Fruit fly (Drosophila melanogaster) whole organism, pupa: ENCODE data around the gene Ten-a.

Experiments used
- CG10348 ChIP-seq: fragments of 200-800 bp; sonication (Bioruptor generic); IDR thresholded peaks from 2 replicates; pipeline ENCODE4 v1.3.6; 2022; ENCODE audit warnings: missing biosample characterization, missing genetic modification characterization
- CG13204 ChIP-seq: fragments of 200-800 bp; sonication (Bioruptor generic); optimal IDR thresholded peaks from 2 replicates; lab custom pipeline; 2018; ENCODE audit warnings: missing biosample characterization, mild to moderate bottlenecking, missing genetic modification characterization, moderate library complexity
- CG14655 ChIP-seq: fragments of 200-800 bp; sonication (Bioruptor generic); optimal IDR thresholded peaks from 3 replicates; lab custom pipeline; 2017; ENCODE audit warnings: mild to moderate bottlenecking, missing biosample characterization, missing genetic modification reagents, missing genetic modification characterization
- CG15710 ChIP-seq: fragments of 200-800 bp; sonication (Bioruptor generic); optimal IDR thresholded peaks from 2 replicates; lab custom pipeline; 2018; ENCODE audit warnings: missing biosample characterization, mild to moderate bottlenecking, missing genetic modification characterization, moderate library complexity
- CG17806 ChIP-seq: fragments of 200-800 bp; sonication (Bioruptor generic); optimal IDR thresholded peaks from 2 replicates; lab custom pipeline; 2018; ENCODE audit warnings: missing biosample characterization, mild to moderate bottlenecking, missing genetic modification characterization, moderate library complexity
- CG32121 ChIP-seq: fragments of 200-800 bp; sonication (Bioruptor generic); IDR thresholded peaks from 2 replicates; pipeline ENCODE4 v1.3.6; 2022; ENCODE audit warnings: missing biosample characterization, missing genetic modification characterization
- CG34367 ChIP-seq: fragments of 200-800 bp; sonication (Bioruptor generic); optimal IDR thresholded peaks from 2 replicates; lab custom pipeline; 2018; ENCODE audit warnings: missing biosample characterization, mild to moderate bottlenecking, missing genetic modification characterization
- CG8301 ChIP-seq: fragments of 200-800 bp; sonication (Bioruptor generic); optimal IDR thresholded peaks from 2 replicates; lab custom pipeline; 2018; ENCODE audit warnings: missing biosample characterization, mild to moderate bottlenecking, missing genetic modification characterization
- CG9948 ChIP-seq: fragments of 200-800 bp; sonication (Bioruptor generic); optimal IDR thresholded peaks from 2 replicates; lab custom pipeline; 2018; ENCODE audit warnings: missing biosample characterization, mild to moderate bottlenecking, missing genetic modification characterization, moderate library complexity
- Pif1A ChIP-seq: fragments of 200-800 bp; sonication (Bioruptor generic); optimal IDR thresholded peaks from 3 replicates; lab custom pipeline; 2016; ENCODE audit warnings: missing biosample characterization, missing genetic modification characterization
- Pif1B ChIP-seq: fragments of 200-800 bp; sonication (Bioruptor generic); optimal IDR thresholded peaks from 3 replicates; lab custom pipeline; 2016; ENCODE audit warnings: missing biosample characterization, missing genetic modification characterization
- Snoo ChIP-seq: fragments of 200-800 bp; sonication (Bioruptor generic); optimal IDR thresholded peaks from 3 replicates; lab custom pipeline; 2017; ENCODE audit warnings: missing biosample characterization, mild to moderate bottlenecking, missing genetic modification characterization, inconsistent platforms
- gl ChIP-seq: fragments of 200-800 bp; sonication (Bioruptor generic); optimal IDR thresholded peaks from 2 replicates; lab custom pipeline; 2018; ENCODE audit warnings: missing biosample characterization, mild to moderate bottlenecking, missing genetic modification characterization
- rn ChIP-seq: fragments of 200-800 bp; sonication (Bioruptor generic); IDR thresholded peaks from 2 replicates; pipeline ENCODE4 v1.3.6; 2022; ENCODE audit warnings: missing biosample characterization, missing genetic modification characterization

Ten-a gene

DNA sequence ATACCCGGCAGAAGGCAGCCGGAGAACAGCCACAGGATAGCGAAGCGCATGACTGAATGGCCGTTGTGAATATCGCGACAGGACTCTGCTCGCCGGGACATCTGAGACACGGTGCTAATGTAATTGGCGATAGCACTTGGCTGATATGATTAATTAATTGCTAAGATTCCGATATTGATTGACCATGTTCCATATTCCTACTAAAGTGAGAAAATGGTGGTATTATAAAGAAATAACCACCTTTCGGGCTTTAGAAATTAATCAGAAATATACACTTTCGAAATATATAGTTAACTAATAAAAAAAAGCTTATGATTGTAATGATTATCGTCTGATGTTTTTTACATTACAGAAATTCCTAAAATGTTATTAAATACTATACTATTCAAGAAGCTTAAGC, 334.2 kb downstream of the Ten-a start, which contains the start of gene Ir11a:
Gene Ir11a (minus strand): TSS at position 101 of the 400 bp plus-strand sequence.
- TF ChIP-seq CG9948 (tag; lab: Kevin White, UChicago), result no peak
- no peak for TF ChIP-seq Pif1A (GFP tag; lab: Kevin White, UChicago)
- TF ChIP-seq CG17806, result no peak
- no peak for TF ChIP-seq CG14655 (GFP tag; lab: Kevin White, UChicago)
- TF ChIP-seq CG15710, result no peak
- no peak for TF ChIP-seq CG13204 (GFP tag; lab: Kevin White, UChicago)
- TF ChIP-seq CG8301 (tag; lab: Kevin White, UChicago), result no peak
- TF ChIP-seq gl, result no peak
- no peak for TF ChIP-seq CG34367 (tag; lab: Kevin White, UChicago)
- TF ChIP-seq Snoo (tag; lab: Kevin White, UChicago), result no peak
- no peak for TF ChIP-seq CG10348 (GFP tag; lab: Robert Waterston, UW)
- TF ChIP-seq rn (GFP tag; lab: Robert Waterston, UW), result no peak
- TF ChIP-seq CG32121 (GFP tag; lab: Robert Waterston, UW), result no peak
- TF ChIP-seq Pif1B (GFP tag; lab: Kevin White, UChicago), result no peak
